Worm (Caenorhabditis elegans): ENCODE measurements around the gene M03C11.9.

Gene M03C11.9

DNA sequence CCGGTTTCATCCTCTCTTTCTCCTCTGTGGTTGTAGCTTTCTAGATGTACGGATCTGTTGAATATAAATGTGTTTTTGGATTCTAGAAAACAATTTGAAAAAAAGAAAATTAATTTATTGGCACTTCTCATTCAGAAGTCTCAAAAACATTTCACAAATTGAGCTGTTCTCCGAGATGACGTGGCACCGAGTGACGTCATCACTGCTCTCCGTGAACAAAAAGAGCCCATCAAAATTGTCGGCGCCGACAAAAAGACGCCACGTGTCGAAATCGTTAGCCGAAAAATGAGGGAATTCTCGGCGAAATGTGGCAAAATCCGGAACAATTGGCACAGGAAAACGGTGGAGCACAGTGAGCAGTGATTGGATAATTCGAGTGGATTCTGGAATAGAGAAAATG lies 30.2 kb upstream of the M03C11.9 start:
- no peak for TF ChIP-seq ceh-16 (tag; optimal IDR thresholded peaks at IDR 0.05)
- TF ChIP-seq lsy-12 (tag; optimal IDR thresholded peaks at IDR 0.05) = no peak
- TF ChIP-seq nhr-11 (tag; optimal IDR thresholded peaks at IDR 0.05) = no peak
- TF ChIP-seq pha-4 (tag; optimal IDR thresholded peaks at IDR 0.05) = no peak
- no peak for TF ChIP-seq fkh-2 (tag; optimal IDR thresholded peaks at IDR 0.05)
- TF ChIP-seq nhr-23 (tag; optimal IDR thresholded peaks at IDR 0.05) = no peak
- TF ChIP-seq fos-1 (tag; optimal IDR thresholded peaks at IDR 0.05) = no peak
- TF ChIP-seq egl-27 (tag; optimal IDR thresholded peaks at IDR 0.05) = no peak
- TF ChIP-seq ZK546.5 (tag; optimal IDR thresholded peaks at IDR 0.05) = no peak
- no peak for TF ChIP-seq snpc-4 (tag; optimal IDR thresholded peaks at IDR 0.05)
- no peak for TF ChIP-seq nhr-12 (tag; optimal IDR thresholded peaks at IDR 0.05)
- TF ChIP-seq egl-5 (tag; optimal IDR thresholded peaks at IDR 0.05) = no peak

DNA sequence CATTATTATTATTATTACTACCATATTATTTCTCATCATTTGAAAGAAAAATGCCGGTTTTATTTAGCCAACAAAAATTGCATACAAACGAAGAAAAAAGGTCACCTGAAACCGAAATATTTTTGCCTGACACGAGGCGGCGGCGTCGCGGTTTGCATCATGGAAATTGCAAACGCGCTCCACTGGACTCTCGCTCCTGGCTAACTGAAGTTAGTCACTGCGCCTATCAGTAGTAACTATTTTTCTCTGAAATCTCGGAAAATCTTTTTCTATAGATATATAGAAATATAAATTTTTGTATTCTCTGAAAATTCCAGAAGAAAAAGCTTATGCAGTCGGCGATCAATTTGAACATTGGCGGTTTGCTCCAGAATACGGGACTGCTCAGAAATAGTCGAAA lies 24.3 kb upstream of the M03C11.9 start, which contains the start of gene ymel-1:
TSS of gene ymel-1 (plus strand) at position 318 of the 400 bp plus-strand sequence.
- TF ChIP-seq pqm-1 (tag; optimal IDR thresholded peaks at IDR 0.05) (peak; percentile 39), lin-39 (tag; optimal IDR thresholded peaks at IDR 0.05) (peak; percentile 60), elt-2 (tag; optimal IDR thresholded peaks at IDR 0.05) (peak; percentile 22), ama-1 (optimal IDR thresholded peaks at IDR 0.05) (no peak), sea-2 (GFP tag; optimal IDR thresholded peaks at IDR 0.05) (no peak), nhr-25 (tag; optimal IDR thresholded peaks at IDR 0.05) (peak; percentile 19), pha-4 (tag; optimal IDR thresholded peaks at IDR 0.05) (peak; percentile 53), lin-15B (tag; optimal IDR thresholded peaks at IDR 0.05) (peak; percentile 50), nhr-43 (tag; optimal IDR thresholded peaks at IDR 0.05; ENCODE audit: poor library complexity, severe bottlenecking) (no peak), nfya-1 (tag; optimal IDR thresholded peaks at IDR 0.05; ENCODE audit: insufficient read depth) (peak; percentile 35), aly-2 (tag; optimal IDR thresholded peaks at IDR 0.05) (peak; percentile 14), hmg-11 (tag; optimal IDR thresholded peaks at IDR 0.05) (peak; percentile 29), nhr-23 (tag; optimal IDR thresholded peaks at IDR 0.05) (peak; percentile 32), R02D3.7 (tag; optimal IDR thresholded peaks at IDR 0.05) (peak; percentile 11), egl-5 (tag; optimal IDR thresholded peaks at IDR 0.05) (no peak), elt-1 (tag; optimal IDR thresholded peaks at IDR 0.05) (no peak)

DNA sequence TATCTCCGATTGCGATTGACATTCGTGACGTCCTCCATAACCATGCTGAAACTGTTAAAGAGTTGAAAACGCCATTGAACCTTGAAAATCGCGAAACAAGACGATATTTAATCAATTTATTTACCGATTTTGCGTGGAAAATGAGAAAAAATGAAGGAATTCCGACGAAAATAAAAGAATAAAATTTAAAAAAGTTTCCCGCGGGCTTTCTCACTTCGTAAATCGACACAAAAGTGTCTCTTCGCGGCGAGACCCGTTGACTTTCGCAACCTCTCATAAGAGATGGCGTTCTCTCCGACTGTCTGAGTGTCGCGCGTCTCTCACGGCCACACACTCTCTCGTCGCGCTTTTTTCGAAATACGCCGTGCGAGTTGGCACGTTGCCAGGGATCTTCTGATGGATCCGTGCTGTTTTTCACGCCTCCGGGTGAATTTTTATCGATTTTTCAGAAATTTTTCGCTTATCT lies 15.7 kb upstream of the M03C11.9 start, which contains the start of gene hat-1:
TSS of gene hat-1 (minus strand) at position 51 of the 466 bp plus-strand sequence.
- TF ChIP-seq nfya-1 (tag; optimal IDR thresholded peaks at IDR 0.05; ENCODE audit: insufficient read depth) (peak; percentile 97), nhr-11 (tag; optimal IDR thresholded peaks at IDR 0.05) (peak; percentile 71), ztf-11 (tag; optimal IDR thresholded peaks at IDR 0.05) (no peak), fkh-10 (GFP tag; optimal IDR thresholded peaks at IDR 0.05) (peak; percentile 90), unc-39 (tag; optimal IDR thresholded peaks at IDR 0.05) (no peak), elt-3 (tag; optimal IDR thresholded peaks at IDR 0.05) (no peak), egl-5 (tag; optimal IDR thresholded peaks at IDR 0.05) (peak; percentile 83), lin-15B (tag; optimal IDR thresholded peaks at IDR 0.05) (peak; percentile 98), hmg-11 (tag; optimal IDR thresholded peaks at IDR 0.05) (peak; percentile 90), ztf-4 (tag; optimal IDR thresholded peaks at IDR 0.05) (peak; percentile 54), elt-2 (tag; optimal IDR thresholded peaks at IDR 0.05) (peak; percentile 74), skn-1 (tag; optimal IDR thresholded peaks at IDR 0.05) (peak; percentile 89), pha-4 (tag; optimal IDR thresholded peaks at IDR 0.05) (peak; percentile 96), lsy-12 (tag; optimal IDR thresholded peaks at IDR 0.05) (peak; percentile 93), eor-1 (tag; optimal IDR thresholded peaks at IDR 0.05) (no peak), nhr-67 (tag; optimal IDR thresholded peaks at IDR 0.05) (no peak), ceh-9 (tag; optimal IDR thresholded peaks at IDR 0.05) (no peak), ceh-16 (tag; optimal IDR thresholded peaks at IDR 0.05) (no peak), fos-1 (tag; optimal IDR thresholded peaks at IDR 0.05) (peak; percentile 39), zag-1 (tag; optimal IDR thresholded peaks at IDR 0.05) (peak; percentile 55), mdl-1 (tag; optimal IDR thresholded peaks at IDR 0.05) (peak; percentile 46), unc-62 (GFP tag; optimal IDR thresholded peaks at IDR 0.05) (peak; percentile 19), daf-12 (tag; optimal IDR thresholded peaks at IDR 0.05) (peak; percentile 56), ceh-28 (tag; optimal IDR thresholded peaks at IDR 0.05) (peak; percentile 92), nhr-23 (tag; optimal IDR thresholded peaks at IDR 0.05) (peak; percentile 97), snpc-4 (tag; optimal IDR thresholded peaks at IDR 0.05) (peak; percentile 80), mml-1 (tag; optimal IDR thresholded peaks at IDR 0.05) (no peak), sea-2 (GFP tag; optimal IDR thresholded peaks at IDR 0.05) (no peak), tbx-2 (tag; optimal IDR thresholded peaks at IDR 0.05) (peak; percentile 92), nhr-77 (tag; optimal IDR thresholded peaks at IDR 0.05) (peak; percentile 65), nhr-237 (tag; optimal IDR thresholded peaks at IDR 0.05) (no peak), R02D3.7 (tag; optimal IDR thresholded peaks at IDR 0.05) (peak; percentile 100), nhr-76 (tag; optimal IDR thresholded peaks at IDR 0.05) (no peak), egl-27 (tag; optimal IDR thresholded peaks at IDR 0.05) (peak; percentile 68), ama-1 (optimal IDR thresholded peaks at IDR 0.05) (peak; percentile 83), nhr-12 (tag; optimal IDR thresholded peaks at IDR 0.05) (no peak), ceh-82 (tag; optimal IDR thresholded peaks at IDR 0.05) (peak; percentile 49), nhr-28 (tag; optimal IDR thresholded peaks at IDR 0.05) (no peak), elt-1 (tag; optimal IDR thresholded peaks at IDR 0.05) (peak; percentile 42), fkh-2 (tag; optimal IDR thresholded peaks at IDR 0.05) (no peak), nhr-25 (tag; optimal IDR thresholded peaks at IDR 0.05) (peak; percentile 91), pqm-1 (tag; optimal IDR thresholded peaks at IDR 0.05) (peak; percentile 72), jun-1 (tag; optimal IDR thresholded peaks at IDR 0.05) (peak; percentile 92)

Data from whole organism, L3 larva.